Fruit fly (Drosophila melanogaster) whole organism, embryonic: ENCODE data around the gene bin.

ENCODE experiments used
- Atf6 ChIP-seq: fragments of 200-800 bp; sonication (Bioruptor generic); IDR thresholded peaks from 2 replicates; pipeline ENCODE4 v1.3.6; 2022; ENCODE audit warnings: missing biosample characterization, missing genetic modification characterization
- Awh ChIP-seq: fragments of 200-800 bp; sonication (Bioruptor generic); IDR thresholded peaks from 2 replicates; pipeline ENCODE4, ENCODE4 v1.3.6; 2022; ENCODE audit warnings: missing biosample characterization, missing genetic modification characterization
- Bgb ChIP-seq: fragments of 200-800 bp; sonication (Bioruptor generic); IDR thresholded peaks from 2 replicates; pipeline ENCODE4 v1.3.6; 2022; ENCODE audit warnings: missing biosample characterization, missing genetic modification characterization; ENCODE audit not compliant: partially characterized antibody
- CG1024 ChIP-seq: fragments of 200-800 bp; sonication (Bioruptor generic); IDR thresholded peaks from 2 replicates; pipeline ENCODE4 v1.3.6; 2022; ENCODE audit warnings: missing biosample characterization, missing genetic modification characterization
- CG11247 ChIP-seq: fragments of 200-800 bp; sonication (Bioruptor generic); IDR thresholded peaks from 2 replicates; pipeline ENCODE4 v1.3.6; 2022; ENCODE audit warnings: missing biosample characterization, missing genetic modification characterization
- CG11696 ChIP-seq: fragments of 200-800 bp; sonication (Bioruptor generic); IDR thresholded peaks from 2 replicates; pipeline ENCODE4 v1.3.6; 2022; ENCODE audit warnings: missing biosample characterization, missing genetic modification characterization
- CG12219 ChIP-seq: fragments of 200-800 bp; sonication (Bioruptor generic); optimal IDR thresholded peaks from 3 replicates; lab custom pipeline; 2018; ENCODE audit warnings: missing biosample characterization, mild to moderate bottlenecking, missing genetic modification characterization
- CG12659 ChIP-seq: fragments of 200-800 bp; sonication (Bioruptor generic); optimal IDR thresholded peaks from 3 replicates; lab custom pipeline; 2017; ENCODE audit warnings: mild to moderate bottlenecking, missing biosample characterization, missing genetic modification reagents, missing genetic modification characterization
- CG13624 ChIP-seq: fragments of 200-800 bp; sonication (Bioruptor generic); optimal IDR thresholded peaks from 2 replicates; lab custom pipeline; 2016; ENCODE audit warnings: missing biosample characterization, missing genetic modification characterization
- CG14441 ChIP-seq: fragments of 200-800 bp; sonication (Bioruptor generic); IDR thresholded peaks from 2 replicates; pipeline ENCODE4 v1.3.6; 2022; ENCODE audit warnings: missing biosample characterization, missing genetic modification characterization
- CG15269 ChIP-seq: fragments of 200-800 bp; sonication (Bioruptor generic); optimal IDR thresholded peaks from 2 replicates; lab custom pipeline; 2018; ENCODE audit warnings: missing biosample characterization, mild to moderate bottlenecking, missing genetic modification characterization, moderate library complexity
- CG1603 ChIP-seq: fragments of 200-800 bp; sonication (Bioruptor generic); optimal IDR thresholded peaks from 2 replicates; lab custom pipeline; 2019; ENCODE audit warnings: missing biosample characterization, mild to moderate bottlenecking, missing genetic modification characterization, moderate library complexity
- CG16779 ChIP-seq: fragments of 200-800 bp; sonication (Bioruptor generic); IDR thresholded peaks from 2 replicates; pipeline ENCODE4 v1.3.6; 2022; ENCODE audit warnings: missing biosample characterization, missing genetic modification characterization
- CG17328 ChIP-seq: fragments of 200-800 bp; sonication (Bioruptor generic); IDR thresholded peaks from 2 replicates; pipeline ENCODE4 v1.3.6; 2022; ENCODE audit warnings: missing biosample characterization, missing genetic modification characterization
- CG17829 ChIP-seq: fragments of 200-800 bp; optimal IDR thresholded peaks from 2 replicates; lab custom pipeline; 2019; ENCODE audit warnings: missing biosample characterization, mild to moderate bottlenecking, missing genetic modification characterization, moderate library complexity
- CG2120 ChIP-seq: fragments of 200-800 bp; sonication (Bioruptor generic); optimal IDR thresholded peaks from 3 replicates; lab custom pipeline; 2016; ENCODE audit warnings: missing biosample characterization, missing genetic modification characterization
- CG2678 ChIP-seq: fragments of 200-800 bp; sonication (Bioruptor generic); optimal IDR thresholded peaks from 3 replicates; lab custom pipeline; 2019; ENCODE audit warnings: missing biosample characterization, mild to moderate bottlenecking, missing genetic modification characterization, moderate library complexity
- CG32532 ChIP-seq: fragments of 200-800 bp; sonication (Bioruptor generic); IDR thresholded peaks from 2 replicates; pipeline ENCODE4 v1.3.6; 2022; ENCODE audit warnings: missing biosample characterization, missing genetic modification characterization
- CG3726 ChIP-seq: fragments of 200-800 bp; sonication (Bioruptor generic); IDR thresholded peaks from 3 replicates; pipeline ENCODE4, ENCODE4 v1.3.6; 2022; ENCODE audit warnings: missing biosample characterization, missing genetic modification characterization
- CG42726 ChIP-seq: fragments of 200-800 bp; sonication (Bioruptor generic); IDR thresholded peaks from 2 replicates; pipeline ENCODE4 v1.3.6; 2022; ENCODE audit warnings: missing biosample characterization, missing genetic modification characterization; ENCODE audit not compliant: partially characterized antibody
- CG7963 ChIP-seq: fragments of 200-800 bp; sonication (Bioruptor generic); IDR thresholded peaks from 3 replicates; pipeline ENCODE4 v1.3.6; 2022; ENCODE audit warnings: missing biosample characterization, missing genetic modification characterization; ENCODE audit not compliant: partially characterized antibody
- CoRest ChIP-seq: fragments of 200-800 bp; sonication (Bioruptor generic); optimal IDR thresholded peaks from 3 replicates; lab custom pipeline; 2018; ENCODE audit warnings: missing biosample characterization, mild to moderate bottlenecking, missing genetic modification characterization, moderate library complexity
- Dfd ChIP-seq, 2 experiments: fragments of >200 bp; optimal IDR thresholded peaks; 2 replicates each; lab custom pipeline; 2017; ENCODE audit warnings: missing biosample characterization in 2 of 2, missing genetic modification characterization in 2 of 2
- Doc2 ChIP-seq: fragments of 200-800 bp; sonication (Bioruptor generic); IDR thresholded peaks from 2 replicates; pipeline ENCODE4 v1.3.6; 2022; ENCODE audit warnings: missing biosample characterization, missing genetic modification characterization
- E2f1 ChIP-seq: fragments of 200-800 bp; sonication (Bioruptor generic); IDR thresholded peaks from 2 replicates; pipeline ENCODE4 v1.3.6; 2022; ENCODE audit warnings: missing biosample characterization, missing genetic modification characterization
- H15 ChIP-seq: fragments of 200-800 bp; sonication (Bioruptor generic); IDR thresholded peaks from 3 replicates; pipeline ENCODE4 v1.3.6; 2022; ENCODE audit warnings: missing biosample characterization, missing genetic modification characterization
- Hr51 ChIP-seq, 2 experiments: fragments of 200-800 bp; sonication (Bioruptor generic); optimal IDR thresholded peaks; 2 replicates in 1 of 2; 3 replicates in 1 of 2; lab custom pipeline; 2016 to 2018; ENCODE audit warnings: missing biosample characterization in 2 of 2, missing genetic modification characterization in 2 of 2, mild to moderate bottlenecking in 1 of 2, moderate library complexity in 1 of 2
- Hsf ChIP-seq: fragments of 200-800 bp; sonication (Bioruptor generic); optimal IDR thresholded peaks from 3 replicates; lab custom pipeline; 2016; ENCODE audit warnings: missing biosample characterization, missing genetic modification characterization
- MTF-1 ChIP-seq: fragments of 200-800 bp; sonication (Bioruptor generic); optimal IDR thresholded peaks from 2 replicates; lab custom pipeline; 2018; ENCODE audit warnings: missing biosample characterization, mild to moderate bottlenecking, missing genetic modification characterization, borderline replicate concordance
- Poxn ChIP-seq: fragments of 200-800 bp; sonication (Bioruptor generic); IDR thresholded peaks from 2 replicates; pipeline ENCODE4 v1.3.6; 2022; ENCODE audit warnings: missing biosample characterization, missing genetic modification characterization
- Trl ChIP-seq, 3 experiments: fragments of >200 bp in 2 of 3; fragments of 200-800 bp in 1 of 3; sonication (Bioruptor generic) in 1 of 3; optimal IDR thresholded peaks; 2 replicates in 1 of 3; 3 replicates in 2 of 3; lab custom pipeline; 2016 to 2017; ENCODE audit warnings: missing biosample characterization in 1 of 3, missing genetic modification characterization in 1 of 3
- Xbp1 ChIP-seq: fragments of 200-800 bp; sonication (Bioruptor generic); optimal IDR thresholded peaks from 3 replicates; lab custom pipeline; 2016; ENCODE audit warnings: missing biosample characterization, mild to moderate bottlenecking, missing genetic modification characterization
- Xrp1 ChIP-seq: fragments of 200-800 bp; sonication (Bioruptor generic); IDR thresholded peaks from 2 replicates; pipeline ENCODE4 v1.3.6; 2022; ENCODE audit warnings: missing biosample characterization, missing genetic modification characterization
- cas ChIP-seq: fragments of 200-800 bp; sonication (Bioruptor generic); IDR thresholded peaks from 2 replicates; pipeline ENCODE4 v1.3.6; 2022; ENCODE audit warnings: missing biosample characterization, missing genetic modification characterization
- caup ChIP-seq: fragments of 200-800 bp; sonication (Bioruptor generic); optimal IDR thresholded peaks from 3 replicates; lab custom pipeline; 2017; ENCODE audit warnings: missing biosample characterization, mild to moderate bottlenecking, missing genetic modification characterization, moderate library complexity; ENCODE audit not compliant: severe bottlenecking
- chinmo ChIP-seq: fragments of 200-800 bp; sonication (Bioruptor generic); IDR thresholded peaks from 4 replicates; pipeline ENCODE4 v1.3.6; 2022; ENCODE audit warnings: missing biosample characterization, missing genetic modification characterization; ENCODE audit not compliant: partially characterized antibody
- ci ChIP-seq: fragments of 200-800 bp; sonication (Bioruptor generic); IDR thresholded peaks from 3 replicates; pipeline ENCODE4 v1.3.6; 2022; ENCODE audit warnings: missing biosample characterization, missing genetic modification characterization
- hkb ChIP-seq, 2 experiments: fragments of 200-800 bp in 1 of 2; fragments of >200 bp in 1 of 2; sonication (Bioruptor generic) in 1 of 2; IDR thresholded peaks in 1 of 2; optimal IDR thresholded peaks in 1 of 2; 2 replicates each; pipeline versions ENCODE4 v1.3.6 to Lab custom; 2017 to 2022; ENCODE audit warnings: missing biosample characterization in 1 of 2, missing genetic modification characterization in 1 of 2
- jing ChIP-seq: fragments of 200-800 bp; sonication (Bioruptor generic); optimal IDR thresholded peaks from 2 replicates; lab custom pipeline; 2018; ENCODE audit warnings: missing biosample characterization, mild to moderate bottlenecking, missing genetic modification characterization
- kni ChIP-seq: fragments of 200-800 bp; sonication (Bioruptor generic); optimal IDR thresholded peaks from 3 replicates; lab custom pipeline; 2017; ENCODE audit warnings: mild to moderate bottlenecking, missing biosample characterization, missing genetic modification reagents, missing genetic modification characterization
- onecut ChIP-seq: fragments of 200-800 bp; sonication (Bioruptor generic); IDR thresholded peaks from 2 replicates; pipeline ENCODE4 v1.3.6; 2022; ENCODE audit warnings: missing biosample characterization, missing genetic modification characterization
- sens ChIP-seq: fragments of 200-800 bp; sonication (Bioruptor generic); peaks from one replicate; lab custom pipeline; 2016; ENCODE audit warnings: missing biosample characterization, missing genetic modification characterization
- slbo ChIP-seq: fragments of 200-800 bp; sonication (Bioruptor generic); IDR thresholded peaks from 2 replicates; pipeline ENCODE4 v1.3.6; 2022; ENCODE audit warnings: missing biosample characterization, missing genetic modification characterization
- tgo ChIP-seq: fragments of 200-800 bp; sonication (Bioruptor generic); IDR thresholded peaks from 3 replicates; pipeline ENCODE4 v1.3.6; 2022; ENCODE audit warnings: missing biosample characterization, missing genetic modification characterization
- ttk ChIP-seq: fragments of 200-800 bp; sonication (Bioruptor generic); IDR thresholded peaks from 2 replicates; pipeline ENCODE4 v2.1.2; 2022; ENCODE audit warnings: missing biosample characterization, missing genetic modification characterization
- tup ChIP-seq: fragments of 200-800 bp; sonication (Bioruptor generic); optimal IDR thresholded peaks from 2 replicates; lab custom pipeline; 2016; ENCODE audit warnings: missing biosample characterization, mild to moderate bottlenecking, missing genetic modification characterization, moderate library complexity
- z ChIP-seq: fragments of 200-800 bp; sonication (Bioruptor generic); IDR thresholded peaks from 3 replicates; pipeline ENCODE4 v1.3.6; 2022; ENCODE audit warnings: missing biosample characterization, missing genetic modification characterization

The bin gene

DNA sequence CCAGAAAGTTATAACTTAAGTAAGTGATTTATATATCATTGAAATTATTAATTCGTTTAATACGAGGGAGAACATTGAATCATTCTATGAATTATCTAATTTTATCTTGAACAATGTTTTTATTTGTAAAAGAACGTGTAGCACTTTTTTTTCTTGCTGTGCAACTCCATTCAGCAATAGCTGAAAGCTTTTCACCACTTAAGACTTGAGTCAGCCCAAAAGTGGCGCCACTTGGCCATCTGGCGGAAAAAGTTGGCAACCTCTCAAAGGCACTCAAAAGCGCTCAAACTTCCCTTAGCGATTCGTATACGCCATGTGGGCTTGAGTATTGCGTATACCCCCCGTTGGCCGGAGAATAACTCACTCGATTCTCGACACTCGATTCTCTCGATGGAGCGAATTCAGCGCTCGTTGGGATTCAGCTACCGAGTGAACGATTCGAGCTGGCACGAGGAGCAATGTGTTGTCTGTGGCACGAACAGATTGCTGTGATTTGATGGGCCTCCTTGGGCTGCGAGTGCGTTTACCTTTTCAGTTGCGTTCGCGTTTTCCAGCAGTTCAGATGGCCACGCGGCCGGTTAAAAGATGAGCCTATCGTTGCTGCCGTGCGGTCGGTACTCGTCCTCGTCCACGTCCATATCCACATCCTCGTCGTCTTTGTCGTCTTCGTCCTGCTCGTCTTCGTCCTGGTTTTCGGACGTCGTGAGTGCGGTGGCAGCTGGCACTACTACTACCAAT, 23.3 kb downstream of the bin start:
- peak; percentile 89 for TF ChIP-seq CG32532 (GFP tag; lab: Robert Waterston, UW)
- TF ChIP-seq Hr51 (GFP tag; optimal IDR thresholded peaks at IDR 0.05; lab: Kevin White, UChicago): peak in 1 of 2 experiments; percentile 60
- peak; percentile 10 for TF ChIP-seq CoRest
- TF ChIP-seq cas (GFP tag; lab: Robert Waterston, UW): peak; percentile 32; the same call in 1 of the 2 replicates
- TF ChIP-seq CG16779: 0 out of 2 replicates have a peak, but pooled peaks have one; percentile 24
- peak; percentile 64 for TF ChIP-seq CG2120
- TF ChIP-seq caup (GFP tag; lab: Kevin White, UChicago): peak; percentile 35
- TF ChIP-seq CG17829: peak; percentile 13
- 0 out of 4 replicates have a peak, but pooled peaks have one; percentile 68 for TF ChIP-seq chinmo (GFP tag; lab: Robert Waterston, UW)
- no peak for TF ChIP-seq jing
- peak; percentile 14 for TF ChIP-seq MTF-1 (GFP tag; lab: Kevin White, UChicago)
- TF ChIP-seq slbo: peak; percentile 75
- TF ChIP-seq hkb (optimal IDR thresholded peaks at IDR 0.05; lab: Kevin White, UChicago): no peak
- peak; percentile 55; the same call in 1 of the 2 replicates for TF ChIP-seq hkb (GFP tag; IDR thresholded peaks at IDR 0.05; lab: Robert Waterston, UW)
- peak; percentile 64 for TF ChIP-seq sens (GFP tag; lab: Kevin White, UChicago)
- TF ChIP-seq H15: peak; percentile 39; the same call in 1 of the 3 replicates
- TF ChIP-seq CG15269 (tag; lab: Kevin White, UChicago): peak; percentile 48
- peak; percentile 52 for TF ChIP-seq CG11696 (GFP tag; lab: Robert Waterston, UW)
- TF ChIP-seq kni (GFP tag; lab: Kevin White, UChicago): no peak
- peak; percentile 64; the same call in 2 of the 3 replicates for TF ChIP-seq tgo
- peak; percentile 35 for TF ChIP-seq CG12659 (GFP tag; lab: Kevin White, UChicago)
- no peak for TF ChIP-seq Dfd (GFP tag; optimal IDR thresholded peaks at IDR 0.05; lab: Kevin White, UChicago)
- peak; percentile 70; the same call in 1 of the 2 replicates for TF ChIP-seq Bgb
- no peak for TF ChIP-seq Doc2
- TF ChIP-seq CG1024: 0 out of 2 replicates have a peak, but pooled peaks have one; percentile 22
- TF ChIP-seq CG2678: peak; percentile 16
- peak; percentile 42 for TF ChIP-seq CG12219
- TF ChIP-seq Trl (optimal IDR thresholded peaks at IDR 0.05; lab: Kevin White, UChicago): peak; percentile 12 to 54
- no peak for TF ChIP-seq Trl (GFP tag; optimal IDR thresholded peaks at IDR 0.05; lab: Kevin White, UChicago)
- TF ChIP-seq Xrp1 (GFP tag; lab: Robert Waterston, UW): peak; percentile 29; the same call in 1 of the 2 replicates
- TF ChIP-seq Xbp1: peak; percentile 50
- peak; percentile 28; the same call in 1 of the 2 replicates for TF ChIP-seq CG11247
- TF ChIP-seq E2f1 (GFP tag; lab: Robert Waterston, UW): peak; percentile 56; the same call in 1 of the 2 replicates
- no peak for TF ChIP-seq CG42726 (GFP tag; lab: Robert Waterston, UW)
- TF ChIP-seq ci: peak; percentile 82
- TF ChIP-seq CG17328 (GFP tag; lab: Robert Waterston, UW): peak; percentile 68
- peak; percentile 46; the same call in 1 of the 2 replicates for TF ChIP-seq Atf6 (GFP tag; lab: Robert Waterston, UW)
- peak; percentile 39; the same call in 1 of the 2 replicates for TF ChIP-seq Awh (GFP tag; lab: Robert Waterston, UW)
- TF ChIP-seq Poxn (GFP tag; lab: Robert Waterston, UW): no peak
- 0 out of 2 replicates have a peak, but pooled peaks have one; percentile 55 for TF ChIP-seq onecut
- TF ChIP-seq CG7963 (GFP tag; lab: Robert Waterston, UW): no peak
- peak; percentile 98 for TF ChIP-seq z
- 0 out of 3 replicates have a peak, but pooled peaks have one; percentile 6 for TF ChIP-seq CG3726 (GFP tag; lab: Robert Waterston, UW)
- TF ChIP-seq Hsf: peak; percentile 16
- peak; percentile 71 for TF ChIP-seq CG14441 (GFP tag; lab: Robert Waterston, UW)
- TF ChIP-seq CG13624 (GFP tag; lab: Kevin White, UChicago): peak; percentile 21
- TF ChIP-seq CG1603: peak; percentile 10
- no peak for TF ChIP-seq tup
- TF ChIP-seq ttk (GFP tag; lab: Robert Waterston, UW): peak; percentile 52
